Fruit fly (Drosophila melanogaster) whole organism, embryonic: Measurements from ENCODE around the gene CG32192.

Experiments
- Adf1 ChIP-seq: fragments of 200-800 bp; sonication (Bioruptor generic); IDR thresholded peaks from 2 replicates; pipeline ENCODE4 v1.3.6; 2022; ENCODE audit warnings: missing biosample characterization, missing genetic modification characterization
- Antp ChIP-seq: fragments of 200-800 bp; sonication (Bioruptor generic); optimal IDR thresholded peaks from 3 replicates; lab custom pipeline; 2016; ENCODE audit warnings: missing biosample characterization, missing genetic modification characterization
- C15 ChIP-seq: fragments of 200-800 bp; sonication (Bioruptor generic); IDR thresholded peaks from 3 replicates; pipeline ENCODE4 v1.3.6; 2022; ENCODE audit warnings: missing biosample characterization, missing genetic modification characterization
- CG10321 ChIP-seq: fragments of 200-800 bp; sonication (Bioruptor generic); IDR thresholded peaks from 2 replicates; pipeline ENCODE4 v1.3.6; 2022; ENCODE audit warnings: missing biosample characterization, missing genetic modification characterization
- CG11560 ChIP-seq: fragments of 200-800 bp; sonication (Bioruptor generic); IDR thresholded peaks from 3 replicates; pipeline ENCODE4 v1.3.6; 2022; ENCODE audit warnings: missing biosample characterization, missing genetic modification characterization
- CG11723 ChIP-seq: fragments of 200-800 bp; sonication (Bioruptor generic); optimal IDR thresholded peaks from 2 replicates; lab custom pipeline; 2017; ENCODE audit warnings: missing biosample characterization, mild to moderate bottlenecking, missing genetic modification characterization
- CG12299 ChIP-seq: fragments of 200-800 bp; sonication (Bioruptor generic); optimal IDR thresholded peaks from 2 replicates; lab custom pipeline; 2018; ENCODE audit warnings: missing biosample characterization, mild to moderate bottlenecking, missing genetic modification characterization
- CG12744 ChIP-seq: fragments of 200-800 bp; sonication (Bioruptor generic); optimal IDR thresholded peaks from 2 replicates; lab custom pipeline; 2016; ENCODE audit warnings: missing biosample characterization, missing genetic modification characterization
- CG14441 ChIP-seq: fragments of 200-800 bp; sonication (Bioruptor generic); IDR thresholded peaks from 2 replicates; pipeline ENCODE4 v1.3.6; 2022; ENCODE audit warnings: missing biosample characterization, missing genetic modification characterization
- CG18262 ChIP-seq: fragments of 200-800 bp; optimal IDR thresholded peaks from 3 replicates; lab custom pipeline; 2019; ENCODE audit warnings: missing biosample characterization, mild to moderate bottlenecking, missing genetic modification characterization, moderate library complexity
- CG18764 ChIP-seq: fragments of 200-800 bp; sonication (Bioruptor generic); optimal IDR thresholded peaks from 3 replicates; lab custom pipeline; 2016; ENCODE audit warnings: missing biosample characterization, missing genetic modification characterization
- CG2202 ChIP-seq: fragments of 200-800 bp; sonication (Bioruptor generic); optimal IDR thresholded peaks from 2 replicates; lab custom pipeline; 2018; ENCODE audit warnings: missing biosample characterization, mild to moderate bottlenecking, missing genetic modification characterization
- CG31224 ChIP-seq: fragments of 200-800 bp; sonication (Bioruptor generic); IDR thresholded peaks from 2 replicates; pipeline ENCODE4 v1.3.6; 2022; ENCODE audit warnings: missing biosample characterization, missing genetic modification characterization
- CG4707 ChIP-seq: fragments of 200-800 bp; sonication (Bioruptor generic); optimal IDR thresholded peaks from 2 replicates; lab custom pipeline; 2018; ENCODE audit warnings: missing biosample characterization, mild to moderate bottlenecking, missing genetic modification characterization, moderate library complexity
- CG6272 ChIP-seq: fragments of 200-800 bp; sonication (Bioruptor generic); IDR thresholded peaks from 2 replicates; pipeline ENCODE4 v1.3.6; 2022; ENCODE audit warnings: missing biosample characterization, missing genetic modification characterization
- CG6654 ChIP-seq: fragments of 200-800 bp; sonication (Bioruptor generic); optimal IDR thresholded peaks from 2 replicates; lab custom pipeline; 2017; ENCODE audit warnings: missing biosample characterization, mild to moderate bottlenecking, missing genetic modification characterization
- CG6765 ChIP-seq: fragments of 200-800 bp; sonication (Bioruptor generic); optimal IDR thresholded peaks from 3 replicates; lab custom pipeline; 2017; ENCODE audit warnings: missing biosample characterization, mild to moderate bottlenecking, missing genetic modification characterization
- CG7372 ChIP-seq: fragments of 200-800 bp; sonication (Bioruptor generic); IDR thresholded peaks from 2 replicates; pipeline ENCODE4 v1.3.6; 2022; ENCODE audit warnings: missing biosample characterization, missing genetic modification characterization
- CG7928 ChIP-seq: fragments of 200-800 bp; sonication (Bioruptor generic); optimal IDR thresholded peaks from 2 replicates; lab custom pipeline; 2017; ENCODE audit warnings: missing biosample characterization, mild to moderate bottlenecking, missing genetic modification characterization
- CG9876 ChIP-seq: fragments of 200-800 bp; sonication (Bioruptor generic); optimal IDR thresholded peaks from 2 replicates; lab custom pipeline; 2016; ENCODE audit warnings: missing biosample characterization, missing genetic modification characterization
- CrebB ChIP-seq: fragments of 200-800 bp; sonication (Bioruptor generic); optimal IDR thresholded peaks from 3 replicates; lab custom pipeline; 2018; ENCODE audit warnings: missing biosample characterization, mild to moderate bottlenecking, missing genetic modification characterization
- Dip3 ChIP-seq: fragments of 200-800 bp; sonication (Bioruptor generic); optimal IDR thresholded peaks from 3 replicates; lab custom pipeline; 2016; ENCODE audit warnings: missing biosample characterization, missing genetic modification characterization
- GATAe ChIP-seq: fragments of 200-800 bp; sonication (Bioruptor generic); conservative IDR thresholded peaks from 2 replicates; pipeline ENCODE4 v1.3.6; 2022; ENCODE audit warnings: missing biosample characterization, missing genetic modification characterization
- Hey ChIP-seq: fragments of 200-800 bp; sonication (Bioruptor generic); optimal IDR thresholded peaks from 3 replicates; lab custom pipeline; 2018; ENCODE audit warnings: missing biosample characterization, mild to moderate bottlenecking, missing genetic modification characterization
- Jarid2 ChIP-seq: fragments of 200-800 bp; sonication (Bioruptor generic); optimal IDR thresholded peaks from 3 replicates; lab custom pipeline; 2017; ENCODE audit warnings: mild to moderate bottlenecking, missing biosample characterization, missing genetic modification reagents, missing genetic modification characterization
- NC2β ChIP-seq: fragments of 200-800 bp; sonication (Bioruptor generic); optimal IDR thresholded peaks from 2 replicates; lab custom pipeline; 2016; ENCODE audit warnings: missing biosample characterization, missing genetic modification characterization
- NK7.1 ChIP-seq: fragments of 200-800 bp; sonication (Bioruptor generic); optimal IDR thresholded peaks from 3 replicates; lab custom pipeline; 2016; ENCODE audit warnings: missing biosample characterization, missing genetic modification characterization
- Sry-δ ChIP-seq: fragments of 200-800 bp; sonication (Bioruptor generic); optimal IDR thresholded peaks from 2 replicates; lab custom pipeline; 2016; ENCODE audit warnings: missing biosample characterization, missing genetic modification characterization
- Tbp ChIP-seq: fragments of >200 bp; optimal IDR thresholded peaks from 2 replicates; lab custom pipeline; 2018; ENCODE audit warnings: missing biosample characterization, missing genetic modification characterization
- Trl ChIP-seq, 3 experiments: fragments of >200 bp in 2 of 3; fragments of 200-800 bp in 1 of 3; sonication (Bioruptor generic) in 1 of 3; optimal IDR thresholded peaks; 2 replicates in 1 of 3; 3 replicates in 2 of 3; lab custom pipeline; 2016 to 2017; ENCODE audit warnings: missing biosample characterization in 1 of 3, missing genetic modification characterization in 1 of 3
- ac ChIP-seq: fragments of 200-800 bp; sonication (Bioruptor generic); optimal IDR thresholded peaks from 3 replicates; lab custom pipeline; 2017; ENCODE audit warnings: missing biosample characterization, mild to moderate bottlenecking, missing genetic modification characterization
- ase ChIP-seq: fragments of 200-800 bp; sonication (Bioruptor generic); IDR thresholded peaks from 3 replicates; pipeline ENCODE4 v1.3.6; 2022; ENCODE audit warnings: missing biosample characterization, missing genetic modification characterization
- dysf ChIP-seq: fragments of 200-800 bp; sonication (Bioruptor generic); IDR thresholded peaks from 3 replicates; pipeline ENCODE4 v1.3.6; 2022; ENCODE audit warnings: missing biosample characterization, missing genetic modification characterization
- ems ChIP-seq: fragments of 200-800 bp; sonication (Bioruptor generic); optimal IDR thresholded peaks from 3 replicates; lab custom pipeline; 2016; ENCODE audit warnings: missing biosample characterization, missing genetic modification characterization
- gro ChIP-seq: fragments of 200-800 bp; sonication (Bioruptor generic); optimal IDR thresholded peaks from 2 replicates; lab custom pipeline; 2016; ENCODE audit warnings: missing biosample characterization, missing genetic modification characterization
- gt ChIP-seq: fragments of 200-800 bp; sonication (Bioruptor generic); IDR thresholded peaks from 2 replicates; pipeline ENCODE4 v1.3.6; 2022; ENCODE audit warnings: missing biosample characterization, missing genetic modification characterization
- kay ChIP-seq: fragments of 200-800 bp; sonication (Bioruptor generic); optimal IDR thresholded peaks from 2 replicates; lab custom pipeline; 2016; ENCODE audit warnings: missing biosample characterization, missing genetic modification characterization
- lilli ChIP-seq: fragments of 200-800 bp; sonication (Bioruptor generic); optimal IDR thresholded peaks from 3 replicates; lab custom pipeline; 2016; ENCODE audit warnings: missing biosample characterization, missing genetic modification characterization
- pnt ChIP-seq: fragments of 200-800 bp; sonication (Bioruptor generic); optimal IDR thresholded peaks from 3 replicates; lab custom pipeline; 2016; ENCODE audit warnings: missing biosample characterization, missing genetic modification characterization
- ro ChIP-seq: fragments of 200-800 bp; sonication (Bioruptor generic); IDR thresholded peaks from 2 replicates; pipeline ENCODE4 v1.3.6; 2022; ENCODE audit warnings: missing biosample characterization, missing genetic modification characterization
- sd ChIP-seq: fragments of 200-800 bp; sonication (Bioruptor generic); optimal IDR thresholded peaks from 3 replicates; lab custom pipeline; 2018; ENCODE audit warnings: missing biosample characterization, mild to moderate bottlenecking, missing genetic modification characterization, moderate library complexity
- shn ChIP-seq: fragments of 200-800 bp; sonication (Bioruptor generic); optimal IDR thresholded peaks from 3 replicates; lab custom pipeline; 2016; ENCODE audit warnings: missing biosample characterization, missing genetic modification characterization
- sima ChIP-seq: fragments of 200-800 bp; sonication (Bioruptor generic); optimal IDR thresholded peaks from 2 replicates; lab custom pipeline; 2016; ENCODE audit warnings: missing biosample characterization, missing genetic modification characterization
- ttk ChIP-seq: fragments of 200-800 bp; sonication (Bioruptor generic); IDR thresholded peaks from 2 replicates; pipeline ENCODE4 v2.1.2; 2022; ENCODE audit warnings: missing biosample characterization, missing genetic modification characterization
- usp ChIP-seq: fragments of >200 bp; optimal IDR thresholded peaks from 2 replicates; lab custom pipeline; 2017; ENCODE audit warnings: missing biosample characterization, missing genetic modification characterization
- wek ChIP-seq: fragments of 200-800 bp; sonication (Bioruptor generic); optimal IDR thresholded peaks from 3 replicates; lab custom pipeline; 2018; ENCODE audit warnings: missing biosample characterization, mild to moderate bottlenecking, missing genetic modification characterization, moderate library complexity
- z ChIP-seq: fragments of 200-800 bp; sonication (Bioruptor generic); IDR thresholded peaks from 3 replicates; pipeline ENCODE4 v1.3.6; 2022; ENCODE audit warnings: missing biosample characterization, missing genetic modification characterization
- zen ChIP-seq: fragments of 200-800 bp; sonication (Bioruptor generic); optimal IDR thresholded peaks from 3 replicates; lab custom pipeline; 2018; ENCODE audit warnings: missing biosample characterization, mild to moderate bottlenecking, missing genetic modification characterization, moderate library complexity
- zen2 ChIP-seq: fragments of 200-800 bp; sonication (Bioruptor generic); IDR thresholded peaks from 3 replicates; pipeline ENCODE4 v1.3.6; 2022; ENCODE audit warnings: missing biosample characterization, missing genetic modification characterization; ENCODE audit not compliant: partially characterized antibody
- zfh2 ChIP-seq: fragments of 200-800 bp; sonication (Bioruptor generic); optimal IDR thresholded peaks from 2 replicates; lab custom pipeline; 2016; ENCODE audit warnings: missing biosample characterization, missing genetic modification characterization

The CG32192 gene

dm6 chr3L:18019645-18020509 is 20.2 kb upstream of the CG32192 start (continued):
- TF ChIP-seq Antp (GFP tag; lab: Kevin White, UChicago) (peak; percentile 69), ems (GFP tag; lab: Kevin White, UChicago) (peak; percentile 83), CG7372 (GFP tag; lab: Robert Waterston, UW) (peak; percentile 71), ttk (GFP tag; lab: Robert Waterston, UW) (peak; percentile 54; the same call in 1 of the 2 replicates), CG6765 (GFP tag; lab: Kevin White, UChicago) (peak; percentile 94), zen (tag; lab: Kevin White, UChicago) (peak; percentile 76), shn (GFP tag; lab: Kevin White, UChicago) (peak; percentile 86), kay (GFP tag; lab: Kevin White, UChicago) (no peak), CG6654 (peak; percentile 68), Dip3 (GFP tag; lab: Kevin White, UChicago) (peak; percentile 68), CG11723 (GFP tag; lab: Kevin White, UChicago) (peak; percentile 82), sd (tag; lab: Kevin White, UChicago) (peak; percentile 76), CG18764 (peak; percentile 70), usp (no peak), CG7928 (GFP tag; lab: Kevin White, UChicago) (peak; percentile 67), NC2β (GFP tag; lab: Kevin White, UChicago) (peak; percentile 82), z (no peak), CG9876 (GFP tag; lab: Kevin White, UChicago) (peak; percentile 54), zen2 (GFP tag; lab: Robert Waterston, UW) (no peak), Tbp (GFP tag; lab: Kevin White, UChicago) (no peak), Jarid2 (GFP tag; lab: Kevin White, UChicago) (peak; percentile 88), NK7.1 (GFP tag; lab: Kevin White, UChicago) (peak; percentile 89), CG6272 (GFP tag; lab: Robert Waterston, UW) (peak; percentile 25; the same call in 1 of the 2 replicates), ro (no peak), CG12299 (tag; lab: Kevin White, UChicago) (no peak), Hey (tag; lab: Kevin White, UChicago) (peak; percentile 66), C15 (GFP tag; lab: Robert Waterston, UW) (peak; percentile 42; the same call in 2 of the 3 replicates), dysf (GFP tag; lab: Robert Waterston, UW) (peak; percentile 83), CrebB (tag; lab: Kevin White, UChicago) (peak; percentile 80), CG11560 (tag; lab: Robert Waterston, UW) (no peak), CG31224 (GFP tag; lab: Robert Waterston, UW) (peak; percentile 50), CG4707 (GFP tag; lab: Kevin White, UChicago) (peak; percentile 92), CG12744 (GFP tag; lab: Kevin White, UChicago) (peak; percentile 72), Trl (optimal IDR thresholded peaks at IDR 0.05; lab: Kevin White, UChicago) (no peak), Trl (GFP tag; optimal IDR thresholded peaks at IDR 0.05; lab: Kevin White, UChicago) (peak; percentile 74), pnt (GFP tag; lab: Kevin White, UChicago) (peak; percentile 29), gro (GFP tag; lab: Kevin White, UChicago) (peak; percentile 79), CG18262 (tag; lab: Kevin White, UChicago) (peak; percentile 83), gt (GFP tag; lab: Robert Waterston, UW) (peak; percentile 26; the same call in 1 of the 2 replicates), GATAe (peak; percentile 66), CG10321 (no peak; the same call in 1 of the 2 replicates), CG2202 (tag; lab: Kevin White, UChicago) (peak; percentile 73), Sry-δ (GFP tag; lab: Kevin White, UChicago) (peak; percentile 45), sima (GFP tag; lab: Kevin White, UChicago) (peak; percentile 74), ac (peak; percentile 51), CG14441 (GFP tag; lab: Robert Waterston, UW) (peak; percentile 77), Adf1 (GFP tag; lab: Robert Waterston, UW) (peak; percentile 17; the same call in 1 of the 2 replicates), ase (GFP tag; lab: Robert Waterston, UW) (peak; percentile 89), zfh2 (GFP tag; lab: Kevin White, UChicago) (peak; percentile 57), lilli (GFP tag; lab: Kevin White, UChicago) (peak; percentile 80), wek (GFP tag; lab: Kevin White, UChicago) (peak; percentile 70)
